Fruit fly (Drosophila melanogaster) whole organism, prepupa: ENCODE results near the gene ct.

Experiments used
- CG16779 ChIP-seq: fragments of 200-800 bp; sonication (Bioruptor generic); optimal IDR thresholded peaks from 3 replicates; lab custom pipeline; 2017; ENCODE audit warnings: missing biosample characterization, mild to moderate bottlenecking, missing genetic modification characterization
- Hr39 ChIP-seq: fragments of 200-800 bp; sonication (Bioruptor generic); optimal IDR thresholded peaks from 2 replicates; lab custom pipeline; 2016; ENCODE audit warnings: missing biosample characterization, missing genetic modification characterization
- Hr4 ChIP-seq: fragments of 200-800 bp; sonication (Bioruptor generic); optimal IDR thresholded peaks from 3 replicates; lab custom pipeline; 2016; ENCODE audit warnings: missing biosample characterization, missing genetic modification characterization
- Lpt ChIP-seq: fragments of 200-800 bp; sonication (Bioruptor generic); optimal IDR thresholded peaks from 3 replicates; lab custom pipeline; 2016; ENCODE audit warnings: missing biosample characterization, missing genetic modification characterization
- acj6 ChIP-seq: fragments of 200-800 bp; sonication (Bioruptor generic); optimal IDR thresholded peaks from 3 replicates; lab custom pipeline; 2016; ENCODE audit warnings: missing biosample characterization, missing genetic modification characterization
- fkh ChIP-seq: fragments of 200-800 bp; sonication (Bioruptor generic); optimal IDR thresholded peaks from 3 replicates; lab custom pipeline; 2017; ENCODE audit warnings: missing biosample characterization, mild to moderate bottlenecking, missing genetic modification characterization, moderate library complexity
- salr ChIP-seq, 2 experiments: fragments of 200-800 bp; sonication (Bioruptor generic); optimal IDR thresholded peaks; 3 replicates each; lab custom pipeline; 2016 to 2018; ENCODE audit warnings: missing biosample characterization in 2 of 2, missing genetic modification characterization in 2 of 2, mild to moderate bottlenecking in 1 of 2
- vri ChIP-seq: fragments of 200-800 bp; sonication (Bioruptor generic); optimal IDR thresholded peaks from 3 replicates; lab custom pipeline; 2016; ENCODE audit warnings: missing biosample characterization, mild to moderate bottlenecking, missing genetic modification characterization

DNA sequence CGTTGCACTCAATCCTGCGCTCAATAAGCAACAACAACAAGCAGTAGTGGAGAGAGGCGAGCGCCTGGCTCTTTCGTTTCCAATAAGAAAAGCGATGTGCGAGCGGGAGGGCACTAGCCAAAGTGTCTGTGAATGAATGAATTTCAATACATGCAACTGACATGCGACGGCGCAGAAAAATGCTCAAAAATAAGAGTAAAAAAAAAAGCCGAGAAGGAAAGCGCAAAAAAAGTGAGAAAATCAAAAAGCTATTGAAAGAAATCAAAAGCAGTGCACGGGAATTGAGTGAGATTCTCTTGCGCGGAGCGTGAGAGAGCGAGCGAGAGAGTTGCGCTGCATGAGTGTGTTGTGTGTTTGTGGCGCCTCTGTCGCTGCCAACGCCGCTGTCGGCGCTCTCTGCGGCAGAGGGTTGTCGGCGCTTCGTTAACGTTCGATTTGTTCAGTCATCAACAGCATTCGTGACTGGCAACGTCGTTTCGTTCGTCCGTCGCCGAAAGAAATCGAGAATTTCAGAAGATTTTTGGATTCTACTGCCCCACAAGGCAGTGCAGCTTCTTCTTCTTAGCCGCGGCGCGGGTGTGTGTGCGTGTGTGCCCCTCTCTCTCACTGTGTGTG is at the start of gene ct:
- TF ChIP-seq salr (GFP tag; optimal IDR thresholded peaks at IDR 0.05; lab: Kevin White, UChicago) (peak; percentile 14 to 72), Lpt (GFP tag; lab: Kevin White, UChicago) (peak; percentile 80), acj6 (GFP tag; lab: Kevin White, UChicago) (no peak), vri (GFP tag; lab: Kevin White, UChicago) (peak; percentile 24), CG16779 (tag; lab: Kevin White, UChicago) (peak; percentile 85), Hr39 (GFP tag; lab: Kevin White, UChicago) (no peak), Hr4 (peak; percentile 17), fkh (GFP tag; lab: Kevin White, UChicago) (peak; percentile 15)
